Worm (Caenorhabditis elegans) whole organism, L1 larva: ENCODE measurements around the gene cal-5.
A peak's percentile ranks its signal among the peaks of the same experiment; 100 is the strongest.

ENCODE experiments used
- C16A3.4 ChIP-seq: fragments of 150-350 bp; optimal IDR thresholded peaks from 2 replicates; lab custom pipeline; 2014; ENCODE audit warnings: missing biosample characterization, missing genetic modification characterization
- C34B4.2 ChIP-seq: sonication (generic microtip); optimal IDR thresholded peaks from 2 replicates; lab custom pipeline; 2017; ENCODE audit warnings: mild to moderate bottlenecking, missing genetic modification characterization, missing compliant biosample characterization
- F16B12.6 ChIP-seq: fragments of 150-350 bp; optimal IDR thresholded peaks from 2 replicates; lab custom pipeline; 2014; ENCODE audit warnings: missing biosample characterization, missing genetic modification characterization
- aha-1 ChIP-seq: fragments of 150-350 bp; optimal IDR thresholded peaks from 2 replicates; lab custom pipeline; 2014; ENCODE audit warnings: missing biosample characterization, missing genetic modification characterization
- aly-2 ChIP-seq: fragments of 150-350 bp; optimal IDR thresholded peaks from 2 replicates; lab custom pipeline; 2014; ENCODE audit warnings: missing biosample characterization, missing genetic modification characterization
- ama-1 ChIP-seq: fragments of 150-350 bp; optimal IDR thresholded peaks from 2 replicates; lab custom pipeline; 2014
- blmp-1 ChIP-seq: fragments of 150-350 bp; optimal IDR thresholded peaks from 2 replicates; lab custom pipeline; 2014; ENCODE audit warnings: missing biosample characterization, missing genetic modification characterization
- ceh-82 ChIP-seq, 3 experiments: fragments of 150-350 bp in 1 of 3; sonication (generic microtip) in 2 of 3; optimal IDR thresholded peaks; 2 replicates each; lab custom pipeline; 2014 to 2017; ENCODE audit warnings: missing biosample characterization in 3 of 3, missing genetic modification characterization in 3 of 3
- ceh-88 ChIP-seq: fragments of 200-800 bp; sonication (Bioruptor generic); IDR thresholded peaks from 2 replicates; pipeline ENCODE4 v1.3.6; 2022; ENCODE audit warnings: missing genetic modification characterization, missing compliant biosample characterization
- ceh-90 ChIP-seq: sonication (generic microtip); optimal IDR thresholded peaks from 2 replicates; lab custom pipeline; 2016; ENCODE audit warnings: missing genetic modification characterization, missing compliant biosample characterization
- dpl-1 ChIP-seq, 3 experiments: fragments of 150-350 bp in 2 of 3; sonication (generic microtip) in 1 of 3; optimal IDR thresholded peaks; 2 replicates each; lab custom pipeline; 2014 to 2017; ENCODE audit warnings: missing biosample characterization in 3 of 3, missing genetic modification characterization in 3 of 3, missing genetic modification reagents in 3 of 3
- egl-13 ChIP-seq: sonication (generic microtip); optimal IDR thresholded peaks from 2 replicates; lab custom pipeline; 2016; ENCODE audit warnings: missing genotype, missing genetic modification reagents, missing genetic modification characterization, missing compliant biosample characterization
- elt-3 ChIP-seq, 6 experiments: fragments of 150-350 bp in 1 of 6; sonication (generic microtip); optimal IDR thresholded peaks; 2 replicates each; lab custom pipeline; 2017 to 2018; ENCODE audit warnings: missing biosample characterization in 6 of 6, missing genetic modification characterization in 6 of 6, inconsistent platforms in 1 of 6
- ets-5 ChIP-seq: fragments of 200-800 bp; sonication (Bioruptor generic); IDR thresholded peaks from 2 replicates; pipeline ENCODE4 v1.3.6; 2022; ENCODE audit warnings: missing genetic modification characterization, missing compliant biosample characterization
- fkh-4 ChIP-seq: sonication (generic microtip); optimal IDR thresholded peaks from 2 replicates; lab custom pipeline; 2016; ENCODE audit warnings: missing compliant biosample characterization, missing genetic modification characterization, borderline replicate concordance
- fkh-8 ChIP-seq: sonication (generic microtip); optimal IDR thresholded peaks from 2 replicates; lab custom pipeline; 2016; ENCODE audit warnings: mild to moderate bottlenecking, missing genetic modification characterization, missing compliant biosample characterization
- grh-1 ChIP-seq: fragments of 200-800 bp; sonication (Bioruptor generic); IDR thresholded peaks from 2 replicates; pipeline ENCODE4 v1.3.6; 2022; ENCODE audit warnings: missing genetic modification reagents, missing genetic modification characterization, missing compliant biosample characterization
- hlh-17 ChIP-seq: fragments of 200-800 bp; sonication (Bioruptor generic); optimal IDR thresholded peaks from 2 replicates; lab custom pipeline; 2018; ENCODE audit warnings: missing genetic modification characterization, mild to moderate bottlenecking, missing compliant biosample characterization, moderate library complexity, borderline replicate concordance
- hlh-4 ChIP-seq: sonication (generic microtip); optimal IDR thresholded peaks from 2 replicates; lab custom pipeline; 2016; ENCODE audit warnings: mild to moderate bottlenecking, missing genetic modification characterization, missing compliant biosample characterization
- hpl-2 ChIP-seq: fragments of 150-350 bp; optimal IDR thresholded peaks from 2 replicates; lab custom pipeline; 2014; ENCODE audit warnings: missing biosample characterization, missing genetic modification reagents, missing genetic modification characterization
- lin-13 ChIP-seq: fragments of 150-350 bp; optimal IDR thresholded peaks from 2 replicates; lab custom pipeline; 2014; ENCODE audit warnings: missing biosample characterization, missing genetic modification reagents, missing genetic modification characterization
- lin-15B ChIP-seq: fragments of 150-350 bp; sonication (generic microtip); optimal IDR thresholded peaks from 3 replicates; lab custom pipeline; 2014; ENCODE audit warnings: missing biosample characterization, missing genetic modification characterization
- lin-35 ChIP-seq, 2 experiments: fragments of 150-350 bp; optimal IDR thresholded peaks; 2 replicates each; lab custom pipeline; 2014; ENCODE audit warnings: missing biosample characterization in 2 of 2, missing genetic modification characterization in 2 of 2, missing genetic modification reagents in 2 of 2
- lin-39 ChIP-seq: fragments of 150-350 bp; optimal IDR thresholded peaks from 2 replicates; lab custom pipeline; 2014; ENCODE audit warnings: missing biosample characterization, missing genetic modification reagents, missing genetic modification characterization
- lsy-2 ChIP-seq, 2 experiments: fragments of 150-350 bp; optimal IDR thresholded peaks; 2 replicates each; lab custom pipeline; 2014; ENCODE audit warnings: missing biosample characterization in 2 of 2, missing genetic modification characterization in 2 of 2
- mdl-1 ChIP-seq, 2 experiments: fragments of 150-350 bp; optimal IDR thresholded peaks; 2 replicates each; lab custom pipeline; 2014 to 2017; ENCODE audit warnings: missing biosample characterization in 2 of 2, missing genetic modification characterization in 2 of 2, inconsistent platforms in 1 of 2
- nhr-11 ChIP-seq: fragments of 150-350 bp; optimal IDR thresholded peaks from 2 replicates; lab custom pipeline; 2014; ENCODE audit warnings: missing biosample characterization, missing genetic modification characterization
- nhr-12 ChIP-seq: sonication (generic microtip); optimal IDR thresholded peaks from 2 replicates; lab custom pipeline; 2017; ENCODE audit warnings: missing biosample characterization, missing genetic modification characterization
- nhr-19 ChIP-seq: fragments of 200-800 bp; sonication (Bioruptor generic); conservative IDR thresholded peaks from 2 replicates; pipeline ENCODE4 v1.3.6; 2022; ENCODE audit warnings: missing genetic modification characterization, missing compliant biosample characterization
- nhr-237 ChIP-seq: fragments of 150-350 bp; optimal IDR thresholded peaks from 2 replicates; lab custom pipeline; 2014; ENCODE audit warnings: missing biosample characterization, missing genetic modification characterization
- nhr-76 ChIP-seq: sonication (generic microtip); optimal IDR thresholded peaks from 2 replicates; lab custom pipeline; 2017; ENCODE audit warnings: missing biosample characterization, missing genetic modification characterization
- nhr-77 ChIP-seq: fragments of 150-350 bp; optimal IDR thresholded peaks from 2 replicates; lab custom pipeline; 2014; ENCODE audit warnings: missing biosample characterization, missing genetic modification characterization
- nhr-84 ChIP-seq: sonication (generic microtip); optimal IDR thresholded peaks from 2 replicates; lab custom pipeline; 2017; ENCODE audit warnings: missing biosample characterization, missing genetic modification characterization
- rnt-1 ChIP-seq: sonication (generic microtip); optimal IDR thresholded peaks from 2 replicates; lab custom pipeline; 2016; ENCODE audit warnings: mild to moderate bottlenecking, missing genetic modification characterization, moderate library complexity, missing compliant biosample characterization
- skn-1 ChIP-seq: fragments of 150-350 bp; optimal IDR thresholded peaks from 2 replicates; lab custom pipeline; 2014; ENCODE audit warnings: missing biosample characterization, missing genetic modification characterization
- snu-23 ChIP-seq: sonication (generic microtip); optimal IDR thresholded peaks from 2 replicates; lab custom pipeline; 2016; ENCODE audit warnings: missing genetic modification characterization, missing compliant biosample characterization
- sptf-1 ChIP-seq: fragments of 150-350 bp; optimal IDR thresholded peaks from 2 replicates; lab custom pipeline; 2014; ENCODE audit warnings: missing biosample characterization, missing genetic modification characterization
- swsn-7 ChIP-seq: sonication (generic microtip); optimal IDR thresholded peaks from 2 replicates; lab custom pipeline; 2016; ENCODE audit warnings: missing genetic modification characterization, missing compliant biosample characterization
- unc-62 ChIP-seq: fragments of 150-350 bp; optimal IDR thresholded peaks from 2 replicates; lab custom pipeline; 2014; ENCODE audit warnings: missing biosample characterization, missing genetic modification reagents, missing genetic modification characterization
- unc-86 ChIP-seq: sonication (generic microtip); optimal IDR thresholded peaks from 2 replicates; lab custom pipeline; 2016; ENCODE audit warnings: missing genetic modification characterization, missing compliant biosample characterization
- unc-98 ChIP-seq: fragments of 200-800 bp; sonication (Bioruptor generic); IDR thresholded peaks from 2 replicates; pipeline ENCODE4 v1.3.6; 2022; ENCODE audit warnings: missing genetic modification characterization, missing compliant biosample characterization
- xbp-1 ChIP-seq: sonication (generic microtip); optimal IDR thresholded peaks from 2 replicates; lab custom pipeline; 2016; ENCODE audit warnings: missing genetic modification characterization, missing compliant biosample characterization
- zip-4 ChIP-seq: fragments of 200-800 bp; sonication (Bioruptor generic); optimal IDR thresholded peaks from 2 replicates; lab custom pipeline; 2018; ENCODE audit warnings: mild to moderate bottlenecking, missing genetic modification characterization, moderate library complexity, missing compliant biosample characterization
- ztf-11 ChIP-seq, 2 experiments: sonication (generic microtip); optimal IDR thresholded peaks; 2 replicates each; lab custom pipeline; 2016 to 2017; ENCODE audit warnings: missing genetic modification characterization in 2 of 2, missing biosample characterization in 1 of 2, missing compliant biosample characterization in 1 of 2

cal-5 gene

ce11 chrX:5098935-5099334 is 21.2 kb upstream of the cal-5 start:
- peak; percentile 98 for TF ChIP-seq blmp-1 (tag; lab: Kevin White, UChicago)
- no peak for TF ChIP-seq ceh-88

- no peak for TF ChIP-seq F16B12.6 (tag; lab: Kevin White, UChicago)
- TF ChIP-seq ztf-11 (tag; optimal IDR thresholded peaks at IDR 0.05; lab: Kevin White, UChicago): no peak
- no peak for TF ChIP-seq aha-1 (tag; lab: Kevin White, UChicago)
- TF ChIP-seq mdl-1 (tag; optimal IDR thresholded peaks at IDR 0.05; lab: Kevin White, UChicago): no peak
- TF ChIP-seq nhr-12 (tag; lab: Kevin White, UChicago): no peak
- no peak for TF ChIP-seq C34B4.2 (tag; lab: Kevin White, UChicago)
- no peak for TF ChIP-seq ets-5 (GFP tag; lab: Robert Waterston, UW)
Measured at ce11 chrX:5096967-5097366, 19.2 kb upstream of the cal-5 start, which contains the start of gene acn-1. acn-1 (minus strand) TSS chrX:5097067.

- TF ChIP-seq nhr-76 (tag; lab: Kevin White, UChicago) (no peak), aly-2 (tag; lab: Kevin White, UChicago) (no peak), lin-39 (tag; lab: Kevin White, UChicago) (no peak), nhr-77 (tag; lab: Kevin White, UChicago) (no peak), nhr-237 (tag; lab: Kevin White, UChicago) (no peak), lin-15B (tag; lab: Kevin White, UChicago) (no peak), fkh-8 (tag; lab: Kevin White, UChicago) (no peak), ztf-11 (tag; optimal IDR thresholded peaks at IDR 0.05; lab: Kevin White, UChicago) (no peak), C34B4.2 (tag; lab: Kevin White, UChicago) (no peak), lin-35 (GFP tag; optimal IDR thresholded peaks at IDR 0.05; lab: Kevin White, UChicago) (no peak), zip-4 (GFP tag; lab: Kevin White, UChicago) (no peak), unc-98 (GFP tag; lab: Robert Waterston, UW) (no peak), lsy-2 (tag; optimal IDR thresholded peaks at IDR 0.05; lab: Kevin White, UChicago) (no peak), nhr-11 (tag; lab: Kevin White, UChicago) (no peak), dpl-1 (GFP tag; optimal IDR thresholded peaks at IDR 0.05; lab: Kevin White, UChicago) (no peak), hlh-17 (GFP tag; lab: Kevin White, UChicago) (no peak), xbp-1 (no peak), egl-13 (tag; lab: Kevin White, UChicago) (no peak)
Measured at ce11 chrX:5093997-5094396, 16.2 kb upstream of the cal-5 start.

ce11 chrX:5087366-5087891 is 9.7 kb upstream of the cal-5 start, which contains the start of gene pnk-4:
pnk-4 (plus strand) TSS chrX:5087841.
- TF ChIP-seq lin-35 (GFP tag; optimal IDR thresholded peaks at IDR 0.05; lab: Kevin White, UChicago) (peak in 1 of 2 experiments; percentile 15), C16A3.4 (tag; lab: Kevin White, UChicago) (no peak)

- TF ChIP-seq unc-86 (tag; lab: Kevin White, UChicago): no peak
- peak; percentile 6 for TF ChIP-seq rnt-1 (tag; lab: Kevin White, UChicago)
- no peak for TF ChIP-seq C34B4.2 (tag; lab: Kevin White, UChicago)
- TF ChIP-seq dpl-1 (GFP tag; optimal IDR thresholded peaks at IDR 0.05; lab: Kevin White, UChicago): no peak
- no peak for TF ChIP-seq snu-23 (GFP tag; lab: Kevin White, UChicago)
- peak in 1 of 2 experiments; percentile 4 for TF ChIP-seq lin-35 (GFP tag; optimal IDR thresholded peaks at IDR 0.05; lab: Kevin White, UChicago)
- TF ChIP-seq ceh-82 (tag; optimal IDR thresholded peaks at IDR 0.05; lab: Kevin White, UChicago): no peak
- no peak for TF ChIP-seq nhr-19 (GFP tag; lab: Robert Waterston, UW)
- no peak for TF ChIP-seq skn-1 (tag; lab: Kevin White, UChicago)
- no peak for TF ChIP-seq sptf-1 (tag; lab: Kevin White, UChicago)
- no peak for TF ChIP-seq zip-4 (GFP tag; lab: Kevin White, UChicago)
- peak; percentile 12 for TF ChIP-seq swsn-7
- no peak for TF ChIP-seq elt-3 (tag; optimal IDR thresholded peaks at IDR 0.05; lab: Kevin White, UChicago)
- TF ChIP-seq ama-1 (lab: Kevin White, UChicago): no peak
- no peak for TF ChIP-seq hlh-4 (tag; lab: Kevin White, UChicago)
- no peak for TF ChIP-seq lin-13
- no peak for TF ChIP-seq hpl-2 (GFP tag; lab: Kevin White, UChicago)
- no peak for TF ChIP-seq fkh-4 (tag; lab: Kevin White, UChicago)
- TF ChIP-seq ceh-90 (tag; lab: Kevin White, UChicago): no peak
- TF ChIP-seq grh-1 (GFP tag; lab: Robert Waterston, UW): no peak
- no peak for TF ChIP-seq unc-62 (GFP tag; lab: Kevin White, UChicago)
- TF ChIP-seq ztf-11 (tag; optimal IDR thresholded peaks at IDR 0.05; lab: Kevin White, UChicago): no peak
- no peak for TF ChIP-seq nhr-84 (tag; lab: Kevin White, UChicago)
- no peak for TF ChIP-seq F16B12.6 (tag; lab: Kevin White, UChicago)
- TF ChIP-seq lsy-2 (tag; optimal IDR thresholded peaks at IDR 0.05; lab: Kevin White, UChicago): peak in 1 of 2 experiments; percentile 21
Measured at ce11 chrX:5086212-5086611, 8.5 kb upstream of the cal-5 start.
